Worm (Caenorhabditis elegans) whole organism, late embryonic: ENCODE measurements around the gene R05G9.5.

ENCODE experiments used
- T23F11.4 ChIP-seq: fragments of 200-800 bp; sonication (Bioruptor generic); optimal IDR thresholded peaks from 2 replicates; lab custom pipeline; 2018; ENCODE audit warnings: mild to moderate bottlenecking, missing genetic modification characterization, missing compliant biosample characterization
- ama-1 ChIP-seq: fragments of 150-350 bp; optimal IDR thresholded peaks from 2 replicates; lab custom pipeline; 2014
- dmd-4 ChIP-seq: sonication (generic microtip); optimal IDR thresholded peaks from 2 replicates; lab custom pipeline; 2016; ENCODE audit warnings: borderline replicate concordance, missing genetic modification characterization, missing compliant biosample characterization
- fax-1 ChIP-seq: sonication (generic microtip); optimal IDR thresholded peaks from 2 replicates; lab custom pipeline; 2016; ENCODE audit warnings: missing genotype, missing genetic modification characterization, missing compliant biosample characterization
- hlh-13 ChIP-seq: fragments of 200-800 bp; sonication (Bioruptor generic); optimal IDR thresholded peaks from 2 replicates; lab custom pipeline; 2018; ENCODE audit warnings: mild to moderate bottlenecking, missing genetic modification characterization, missing compliant biosample characterization
- hlh-8 ChIP-seq: sonication (generic microtip); optimal IDR thresholded peaks from 2 replicates; lab custom pipeline; 2016; ENCODE audit warnings: missing genotype, missing genetic modification characterization, missing compliant biosample characterization
- nfya-1 ChIP-seq: sonication (generic microtip); optimal IDR thresholded peaks from 2 replicates; lab custom pipeline; 2017; ENCODE audit warnings: missing genetic modification characterization, mild to moderate bottlenecking, missing compliant biosample characterization, antibody characterized with exemption, moderate library complexity
- sdc-2 ChIP-seq: sonication (generic microtip); optimal IDR thresholded peaks from 2 replicates; lab custom pipeline; 2016; ENCODE audit warnings: missing genotype, missing genetic modification characterization, missing compliant biosample characterization
- ttx-3 ChIP-seq: sonication (generic microtip); optimal IDR thresholded peaks from 2 replicates; lab custom pipeline; 2016; ENCODE audit warnings: missing genetic modification reagents, missing genetic modification characterization, missing compliant biosample characterization
- unc-42 ChIP-seq: sonication (generic microtip); optimal IDR thresholded peaks from 2 replicates; lab custom pipeline; 2016; ENCODE audit warnings: missing genotype, missing genetic modification characterization, missing compliant biosample characterization

ce11 chrII:6454671-6455070 is 45.4 kb downstream of the R05G9.5 start, which contains the start of gene aptf-1:
- no peak for TF ChIP-seq T23F11.4 (GFP tag; lab: Kevin White, UChicago)
- no peak for TF ChIP-seq ama-1 (lab: Kevin White, UChicago)
- TF ChIP-seq hlh-8 (tag; lab: Kevin White, UChicago): no peak
- TF ChIP-seq hlh-13 (GFP tag; lab: Kevin White, UChicago): no peak
- no peak for TF ChIP-seq unc-42 (tag; lab: Kevin White, UChicago)
- TF ChIP-seq dmd-4: no peak
- no peak for TF ChIP-seq nfya-1
- TF ChIP-seq fax-1 (tag; lab: Kevin White, UChicago): no peak
- TF ChIP-seq sdc-2 (tag; lab: Kevin White, UChicago): no peak
- no peak for TF ChIP-seq ttx-3 (tag; lab: Kevin White, UChicago)
